Worm (Caenorhabditis elegans) whole organism, mixed stage, embryonic: ENCODE data around the gene samt-1.

ENCODE experiments used
- M03D4.4 ChIP-seq: sonication (generic microtip); optimal IDR thresholded peaks from 2 replicates; lab custom pipeline; 2017; ENCODE audit warnings: mild to moderate bottlenecking, missing genetic modification characterization, missing compliant biosample characterization
- blmp-1 ChIP-seq: fragments of 150-350 bp; optimal IDR thresholded peaks from 2 replicates; lab custom pipeline; 2014; ENCODE audit warnings: missing biosample characterization, missing genetic modification characterization
- ceh-39 ChIP-seq: fragments of 150-350 bp; optimal IDR thresholded peaks from 2 replicates; lab custom pipeline; 2014; ENCODE audit warnings: missing biosample characterization, missing genetic modification characterization
- ceh-43 ChIP-seq: fragments of 200-800 bp; sonication (Bioruptor generic); optimal IDR thresholded peaks from 2 replicates; lab custom pipeline; 2018; ENCODE audit warnings: mild to moderate bottlenecking, missing genetic modification characterization, moderate library complexity, missing compliant biosample characterization
- ceh-83 ChIP-seq: fragments of 200-800 bp; sonication (Bioruptor generic); optimal IDR thresholded peaks from 2 replicates; lab custom pipeline; 2018; ENCODE audit warnings: mild to moderate bottlenecking, missing genetic modification characterization, missing compliant biosample characterization
- ces-1 ChIP-seq: fragments of 150-350 bp; optimal IDR thresholded peaks from 2 replicates; lab custom pipeline; 2014; ENCODE audit warnings: missing biosample characterization, missing genetic modification reagents, missing genetic modification characterization
- drap-1 ChIP-seq: fragments of 200-800 bp; sonication (Bioruptor generic); optimal IDR thresholded peaks from 3 replicates; lab custom pipeline; 2018; ENCODE audit warnings: mild to moderate bottlenecking, missing genetic modification characterization, missing compliant biosample characterization
- elt-1 ChIP-seq: sonication (generic microtip); optimal IDR thresholded peaks from 2 replicates; lab custom pipeline; 2017; ENCODE audit warnings: missing genetic modification characterization, mild to moderate bottlenecking, missing compliant biosample characterization, antibody characterized with exemption, moderate library complexity, borderline replicate concordance; ENCODE audit not compliant: insufficient read depth
- elt-3 ChIP-seq: fragments of 150-350 bp; optimal IDR thresholded peaks from 2 replicates; lab custom pipeline; 2014; ENCODE audit warnings: missing biosample characterization, missing genetic modification characterization
- flh-1 ChIP-seq: fragments of 200-800 bp; sonication (Bioruptor generic); optimal IDR thresholded peaks from 2 replicates; lab custom pipeline; 2018; ENCODE audit warnings: mild to moderate bottlenecking, missing genetic modification characterization, moderate library complexity, missing compliant biosample characterization
- ham-2 ChIP-seq: fragments of 200-800 bp; sonication (Bioruptor generic); optimal IDR thresholded peaks from 2 replicates; lab custom pipeline; 2018; ENCODE audit warnings: mild to moderate bottlenecking, missing genetic modification characterization, missing compliant biosample characterization
- lin-13 ChIP-seq: fragments of 150-350 bp; optimal IDR thresholded peaks from 2 replicates; lab custom pipeline; 2014; ENCODE audit warnings: missing biosample characterization, missing genetic modification characterization
- lin-32 ChIP-seq: fragments of 200-800 bp; sonication (Bioruptor generic); optimal IDR thresholded peaks from 2 replicates; lab custom pipeline; 2018; ENCODE audit warnings: mild to moderate bottlenecking, missing genetic modification characterization, missing compliant biosample characterization
- lsy-2 ChIP-seq: fragments of 150-350 bp; optimal IDR thresholded peaks from 2 replicates; lab custom pipeline; 2014; ENCODE audit warnings: missing biosample characterization, missing genetic modification characterization
- mab-5 ChIP-seq: fragments of 150-350 bp; optimal IDR thresholded peaks from 2 replicates; lab custom pipeline; 2014; ENCODE audit warnings: missing biosample characterization, missing genetic modification characterization
- mls-2 ChIP-seq: sonication (generic microtip); optimal IDR thresholded peaks from 2 replicates; lab custom pipeline; 2016; ENCODE audit warnings: mild to moderate bottlenecking, missing genetic modification characterization, moderate library complexity, missing compliant biosample characterization
- nhr-12 ChIP-seq: fragments of 150-350 bp; optimal IDR thresholded peaks from 2 replicates; lab custom pipeline; 2014; ENCODE audit warnings: missing biosample characterization, missing genetic modification characterization
- nhr-2 ChIP-seq: fragments of 150-350 bp; optimal IDR thresholded peaks from 2 replicates; lab custom pipeline; 2014; ENCODE audit warnings: missing biosample characterization, missing genetic modification characterization
- nhr-28 ChIP-seq: fragments of 150-350 bp; optimal IDR thresholded peaks from 2 replicates; lab custom pipeline; 2014; ENCODE audit warnings: missing biosample characterization, missing genetic modification characterization
- pha-4 ChIP-seq: fragments of 150-350 bp; optimal IDR thresholded peaks from 2 replicates; lab custom pipeline; 2018; ENCODE audit warnings: missing biosample characterization, missing genetic modification reagents, missing genetic modification characterization
- sem-2 ChIP-seq: fragments of 200-800 bp; sonication (Bioruptor generic); optimal IDR thresholded peaks from 2 replicates; lab custom pipeline; 2018; ENCODE audit warnings: mild to moderate bottlenecking, missing genetic modification characterization, missing compliant biosample characterization
- sptf-1 ChIP-seq: sonication (generic microtip); optimal IDR thresholded peaks from 2 replicates; lab custom pipeline; 2017; ENCODE audit warnings: mild to moderate bottlenecking, missing genetic modification characterization, moderate library complexity, missing compliant biosample characterization
- tbx-8 ChIP-seq: fragments of 200-800 bp; sonication (Bioruptor generic); optimal IDR thresholded peaks from 2 replicates; lab custom pipeline; 2018; ENCODE audit warnings: mild to moderate bottlenecking, missing genetic modification characterization, moderate library complexity, missing compliant biosample characterization
- unc-120 ChIP-seq: sonication (generic microtip); optimal IDR thresholded peaks from 2 replicates; lab custom pipeline; 2017; ENCODE audit warnings: missing genetic modification characterization, missing compliant biosample characterization; ENCODE audit not compliant: poor library complexity, severe bottlenecking
- unc-39 ChIP-seq: fragments of 150-350 bp; optimal IDR thresholded peaks from 2 replicates; lab custom pipeline; 2014; ENCODE audit warnings: missing biosample characterization, missing genetic modification characterization
- zip-8 ChIP-seq: fragments of 150-350 bp; optimal IDR thresholded peaks from 2 replicates; lab custom pipeline; 2014; ENCODE audit warnings: missing biosample characterization, missing genetic modification characterization
- ztf-11 ChIP-seq: fragments of 150-350 bp; optimal IDR thresholded peaks from 2 replicates; lab custom pipeline; 2014; ENCODE audit warnings: missing biosample characterization, missing genetic modification characterization

Gene samt-1

DNA sequence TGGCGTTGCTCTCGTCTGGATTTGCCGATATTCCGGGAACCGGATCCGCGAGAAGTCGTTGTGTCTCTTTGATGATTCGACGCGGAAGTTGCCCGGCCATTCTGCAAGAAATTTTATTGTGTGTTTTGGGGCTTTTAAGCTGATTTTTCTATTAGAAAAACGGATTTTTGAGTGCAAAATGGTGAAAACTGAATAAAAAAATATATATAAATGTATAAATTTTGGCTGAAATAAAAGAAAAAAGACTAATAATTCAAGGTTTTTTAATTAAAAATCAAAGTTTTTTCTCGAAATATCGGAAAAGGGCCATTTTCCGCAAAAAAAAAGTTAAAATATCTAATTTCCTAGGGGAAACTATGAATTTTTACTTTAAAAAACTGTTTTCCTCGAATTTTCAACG, 5.6 kb upstream of the samt-1 start, which contains the start of gene ubc-13:
Gene ubc-13 (minus strand): TSS at position 101 of the 400 bp plus-strand sequence.
- TF ChIP-seq elt-1 (tag; lab: Kevin White, UChicago) (no peak), tbx-8 (GFP tag; lab: Kevin White, UChicago) (no peak), mab-5 (tag; lab: Kevin White, UChicago) (no peak), zip-8 (tag; lab: Kevin White, UChicago) (no peak), sptf-1 (tag; lab: Kevin White, UChicago) (no peak), ceh-83 (GFP tag; lab: Kevin White, UChicago) (no peak), nhr-2 (tag; lab: Kevin White, UChicago) (no peak), lin-32 (GFP tag; lab: Kevin White, UChicago) (no peak), sem-2 (GFP tag; lab: Kevin White, UChicago) (no peak)

DNA sequence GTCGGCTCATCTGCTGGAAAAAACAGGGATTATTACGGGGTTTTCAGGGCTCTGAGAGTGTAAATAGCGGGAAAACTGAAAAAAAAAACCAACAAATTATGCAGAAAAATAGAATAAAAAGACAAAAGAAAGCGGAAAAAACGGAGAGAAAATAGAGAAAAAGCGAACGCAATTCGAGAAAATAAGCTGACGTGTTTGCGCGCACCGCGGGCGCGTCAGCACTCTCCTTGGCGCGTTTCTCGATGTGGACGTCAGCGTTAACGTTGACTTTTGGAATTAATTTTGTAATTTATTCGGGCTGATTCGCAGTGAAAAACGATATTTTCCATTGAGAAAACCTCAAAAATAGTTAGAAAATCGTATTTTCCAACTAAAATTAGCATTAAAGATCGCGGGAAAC, 2.8 kb upstream of the samt-1 start, which contains the start of gene manf-1:
Gene manf-1 (minus strand): TSS at position 13 of the 400 bp plus-strand sequence.
- TF ChIP-seq ham-2 (GFP tag; lab: Kevin White, UChicago) (peak; percentile 1), unc-120 (tag; lab: Kevin White, UChicago) (no peak), lin-13 (tag; lab: Kevin White, UChicago) (peak; percentile 80), nhr-2 (tag; lab: Kevin White, UChicago) (no peak), ceh-43 (GFP tag; lab: Kevin White, UChicago) (no peak), pha-4 (tag; lab: Kevin White, UChicago) (peak; percentile 65), zip-8 (tag; lab: Kevin White, UChicago) (no peak), lsy-2 (tag; lab: Kevin White, UChicago) (peak; percentile 55), sem-2 (GFP tag; lab: Kevin White, UChicago) (no peak), nhr-28 (tag; lab: Kevin White, UChicago) (no peak), ces-1 (GFP tag; lab: Kevin White, UChicago) (no peak), drap-1 (no peak), ztf-11 (tag; lab: Kevin White, UChicago) (no peak), elt-1 (tag; lab: Kevin White, UChicago) (no peak), nhr-12 (tag; lab: Kevin White, UChicago) (no peak), M03D4.4 (tag; lab: Kevin White, UChicago) (no peak), mls-2 (tag; lab: Kevin White, UChicago) (no peak), ceh-83 (GFP tag; lab: Kevin White, UChicago) (no peak), sptf-1 (tag; lab: Kevin White, UChicago) (no peak)

DNA sequence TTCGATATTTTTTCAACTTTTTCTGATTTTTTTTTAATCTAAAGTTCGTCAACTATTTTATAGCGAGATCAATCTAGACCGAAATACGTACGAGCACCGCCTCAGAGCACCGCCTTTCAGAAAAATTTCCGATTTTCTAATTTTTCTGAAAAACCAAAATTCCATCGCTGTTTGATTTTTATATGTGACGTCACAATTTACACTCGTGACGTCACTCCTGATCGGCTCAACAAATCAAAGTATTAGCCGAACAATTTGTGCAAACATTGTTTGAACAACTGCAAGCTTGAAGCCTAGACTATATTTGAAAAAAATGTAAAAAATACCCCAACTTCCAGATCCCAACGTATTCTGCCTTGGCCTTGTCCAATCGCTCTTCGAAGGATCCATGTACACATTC, 4.0 kb downstream of the samt-1 start:
- no peak for TF ChIP-seq blmp-1 (tag; lab: Kevin White, UChicago)
- TF ChIP-seq mab-5 (tag; lab: Kevin White, UChicago) = no peak
- TF ChIP-seq ceh-43 (GFP tag; lab: Kevin White, UChicago) = no peak
- TF ChIP-seq zip-8 (tag; lab: Kevin White, UChicago) = peak; percentile 96
- no peak for TF ChIP-seq flh-1 (GFP tag; lab: Kevin White, UChicago)
- TF ChIP-seq tbx-8 (GFP tag; lab: Kevin White, UChicago) = no peak
- no peak for TF ChIP-seq unc-120 (tag; lab: Kevin White, UChicago)
- TF ChIP-seq unc-39 (tag; lab: Kevin White, UChicago) = no peak
- TF ChIP-seq, all 35 proteins: peak for 1

DNA sequence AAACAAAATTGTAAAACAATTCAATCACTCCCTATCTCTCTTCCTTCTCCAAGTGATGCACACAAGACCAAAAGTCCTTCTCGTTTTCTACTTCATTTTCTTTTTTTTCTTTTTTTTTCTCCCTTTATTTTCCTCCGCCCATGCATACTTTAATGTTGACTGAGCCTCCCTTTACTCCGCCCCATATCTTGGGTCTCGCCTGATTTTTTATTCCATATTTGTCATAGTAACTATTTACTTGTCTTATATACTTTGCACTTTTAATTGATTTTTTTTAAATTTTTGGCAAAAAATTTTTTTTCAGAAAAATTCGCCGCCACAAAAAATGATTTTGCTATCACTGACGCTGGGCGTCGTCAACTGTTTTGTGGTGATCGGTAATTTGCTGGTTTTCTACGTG, 28.6 kb downstream of the samt-1 start, which contains the start of gene ser-6:
Gene ser-6 (plus strand): TSS at position 301 of the 400 bp plus-strand sequence.
- TF ChIP-seq ceh-43 (GFP tag; lab: Kevin White, UChicago) = no peak
- TF ChIP-seq ces-1 (GFP tag; lab: Kevin White, UChicago) = peak; percentile 35
- TF ChIP-seq ceh-39 (tag; lab: Kevin White, UChicago) = no peak
- no peak for TF ChIP-seq M03D4.4 (tag; lab: Kevin White, UChicago)
- TF ChIP-seq drap-1 = no peak
- TF ChIP-seq, all 35 proteins: peak for 1

DNA sequence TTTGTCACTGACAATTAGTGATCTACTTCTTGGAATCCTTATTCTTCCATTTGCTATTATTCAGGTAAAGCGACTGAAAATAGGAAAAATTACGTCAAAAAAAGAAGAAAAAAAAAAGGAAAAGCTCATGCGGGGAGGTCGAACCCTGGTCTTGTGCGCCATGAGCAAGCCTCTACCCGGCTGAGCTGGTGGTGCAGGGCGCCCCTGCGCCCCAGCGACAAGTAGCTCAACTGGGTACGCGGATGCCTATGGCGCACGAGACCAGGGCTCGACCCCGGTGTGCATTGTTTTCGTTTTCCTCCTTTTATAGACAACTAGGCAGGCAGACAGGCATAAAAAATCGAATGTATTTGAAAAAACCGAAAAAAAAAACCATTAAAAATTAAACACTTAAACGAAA, 29.0 kb downstream of the samt-1 start:
- TF ChIP-seq lin-13 (tag; lab: Kevin White, UChicago) = no peak
- TF ChIP-seq ceh-83 (GFP tag; lab: Kevin White, UChicago) = no peak
- TF ChIP-seq pha-4 (tag; lab: Kevin White, UChicago) = no peak
- TF ChIP-seq sptf-1 (tag; lab: Kevin White, UChicago) = no peak
- TF ChIP-seq ham-2 (GFP tag; lab: Kevin White, UChicago) = no peak

DNA sequence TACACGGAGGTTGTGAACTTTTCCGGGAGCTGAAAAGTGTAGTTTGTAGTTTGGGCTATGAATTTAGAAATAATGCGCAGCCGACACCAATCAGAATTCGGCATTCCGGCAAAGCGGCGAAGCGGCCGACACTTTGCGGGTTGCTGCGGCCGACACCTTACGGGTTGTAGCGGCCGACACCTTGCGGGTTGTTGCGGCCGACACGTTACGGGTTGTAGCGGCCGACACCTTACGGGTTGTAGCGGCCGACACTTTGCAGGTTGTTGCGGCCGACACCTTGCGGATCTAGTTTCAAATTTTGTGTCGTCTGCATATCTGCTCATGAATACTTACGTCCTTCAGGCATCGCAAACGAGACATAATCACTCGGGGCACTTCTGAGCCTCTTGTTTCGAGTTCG, 35.7 kb downstream of the samt-1 start:
- TF ChIP-seq sem-2 (GFP tag; lab: Kevin White, UChicago) = no peak
- no peak for TF ChIP-seq mls-2 (tag; lab: Kevin White, UChicago)
- TF ChIP-seq elt-3 (tag; lab: Kevin White, UChicago) = no peak
- TF ChIP-seq ham-2 (GFP tag; lab: Kevin White, UChicago) = no peak
- no peak for TF ChIP-seq ceh-43 (GFP tag; lab: Kevin White, UChicago)
- no peak for TF ChIP-seq ztf-11 (tag; lab: Kevin White, UChicago)
- no peak for TF ChIP-seq zip-8 (tag; lab: Kevin White, UChicago)
- TF ChIP-seq, all 35 proteins: peak for 0
